Worm (Caenorhabditis elegans): ENCODE results near the gene asns-1.
"Not testable (repeated sequence)": the region's sequence is repeated elsewhere in the genome, so short reads cannot be mapped to it uniquely, and the experiment has no call there.

Gene asns-1

ce11 chrV:8518822-8519392 lies 27.1 kb upstream of the asns-1 start, which contains the start of gene F45F2.10 (continued):
- TF ChIP-seq snpc-4 (tag; optimal IDR thresholded peaks at IDR 0.05) (peak; percentile 25), nhr-43 (tag; optimal IDR thresholded peaks at IDR 0.05; ENCODE audit: poor library complexity, severe bottlenecking) (no peak), pha-4 (tag; optimal IDR thresholded peaks at IDR 0.05) (peak; percentile 45), lin-39 (tag; optimal IDR thresholded peaks at IDR 0.05) (peak; percentile 10), ZK546.5 (tag; optimal IDR thresholded peaks at IDR 0.05) (no peak), nfya-1 (tag; optimal IDR thresholded peaks at IDR 0.05; ENCODE audit: insufficient read depth) (no peak), ceh-28 (tag; optimal IDR thresholded peaks at IDR 0.05) (no peak), aly-2 (tag; optimal IDR thresholded peaks at IDR 0.05) (no peak), hmg-11 (tag; optimal IDR thresholded peaks at IDR 0.05) (no peak), egl-27 (tag; optimal IDR thresholded peaks at IDR 0.05) (no peak), nhr-23 (tag; optimal IDR thresholded peaks at IDR 0.05) (no peak), lin-15B (tag; optimal IDR thresholded peaks at IDR 0.05) (peak; percentile 9)

- TF ChIP-seq nhr-77 (tag; optimal IDR thresholded peaks at IDR 0.05), result no peak
- TF ChIP-seq pha-4 (tag; optimal IDR thresholded peaks at IDR 0.05), result peak; percentile 2
- no peak for TF ChIP-seq nhr-43 (tag; optimal IDR thresholded peaks at IDR 0.05; ENCODE audit: poor library complexity, severe bottlenecking)
- no peak for TF ChIP-seq ceh-82 (tag; optimal IDR thresholded peaks at IDR 0.05)
- TF ChIP-seq pqm-1 (tag; optimal IDR thresholded peaks at IDR 0.05), result no peak
These were observed 25.0 kb upstream of the asns-1 start, which contains the start of the genes F45F2.11 and otpl-7 for ce11 chrV:8520846-8521553. Gene F45F2.11, minus strand, starts transcription at chrV:8520896. Gene otpl-7, plus strand, starts transcription at chrV:8521503.

ce11 chrV:8525774-8526173 lies 20.2 kb upstream of the asns-1 start, which contains the start of gene otpl-6:
Gene otpl-6, plus strand, starts transcription at chrV:8526074.
- TF ChIP-seq zag-1 (tag; optimal IDR thresholded peaks at IDR 0.05) (no peak), elt-1 (tag; optimal IDR thresholded peaks at IDR 0.05) (no peak), mml-1 (tag; optimal IDR thresholded peaks at IDR 0.05) (no peak), lsy-12 (tag; optimal IDR thresholded peaks at IDR 0.05) (no peak), pha-4 (tag; optimal IDR thresholded peaks at IDR 0.05) (peak; percentile 22), unc-39 (tag; optimal IDR thresholded peaks at IDR 0.05) (no peak), tbx-2 (tag; optimal IDR thresholded peaks at IDR 0.05) (no peak), ceh-9 (tag; optimal IDR thresholded peaks at IDR 0.05) (no peak)

- TF ChIP-seq elt-3 (tag; optimal IDR thresholded peaks at IDR 0.05), result no peak
- no peak for TF ChIP-seq snpc-4 (tag; optimal IDR thresholded peaks at IDR 0.05)
- TF ChIP-seq lsy-12 (tag; optimal IDR thresholded peaks at IDR 0.05), result no peak
- no peak for TF ChIP-seq zag-1 (tag; optimal IDR thresholded peaks at IDR 0.05)
- TF ChIP-seq pqm-1 (tag; optimal IDR thresholded peaks at IDR 0.05), result no peak
- no peak for TF ChIP-seq nhr-43 (tag; optimal IDR thresholded peaks at IDR 0.05; ENCODE audit: poor library complexity, severe bottlenecking)
- TF ChIP-seq elt-2 (tag; optimal IDR thresholded peaks at IDR 0.05), result no peak
These were observed 16.8 kb upstream of the asns-1 start, which contains the start of gene otpl-5 for ce11 chrV:8529219-8529618. Gene otpl-5, plus strand, starts transcription at chrV:8529519.

ce11 chrV:8533067-8533466 lies 12.9 kb upstream of the asns-1 start, which contains the start of the genes his-8 and his-7:
Gene his-8, minus strand, starts transcription at chrV:8533086.
Gene his-7, plus strand, starts transcription at chrV:8533379.
- not testable (repeated sequence) for TF ChIP-seq egl-27 (tag; optimal IDR thresholded peaks at IDR 0.05); sea-2 (GFP tag; optimal IDR thresholded peaks at IDR 0.05); unc-62 (GFP tag; optimal IDR thresholded peaks at IDR 0.05)

- TF ChIP-seq skn-1 (tag; optimal IDR thresholded peaks at IDR 0.05) (no peak), elt-1 (tag; optimal IDR thresholded peaks at IDR 0.05) (peak; percentile 23), lsy-12 (tag; optimal IDR thresholded peaks at IDR 0.05) (no peak), ztf-4 (tag; optimal IDR thresholded peaks at IDR 0.05) (no peak), lin-15B (tag; optimal IDR thresholded peaks at IDR 0.05) (no peak), zag-1 (tag; optimal IDR thresholded peaks at IDR 0.05) (no peak), jun-1 (tag; optimal IDR thresholded peaks at IDR 0.05) (no peak), elt-2 (tag; optimal IDR thresholded peaks at IDR 0.05) (no peak), aly-2 (tag; optimal IDR thresholded peaks at IDR 0.05) (no peak), pqm-1 (tag; optimal IDR thresholded peaks at IDR 0.05) (no peak), unc-62 (GFP tag; optimal IDR thresholded peaks at IDR 0.05) (no peak), nhr-25 (tag; optimal IDR thresholded peaks at IDR 0.05) (peak; percentile 75), mml-1 (tag; optimal IDR thresholded peaks at IDR 0.05) (no peak), mdl-1 (tag; optimal IDR thresholded peaks at IDR 0.05) (no peak), sea-2 (GFP tag; optimal IDR thresholded peaks at IDR 0.05) (no peak), ZK546.5 (tag; optimal IDR thresholded peaks at IDR 0.05) (no peak)
These were observed 12.1 kb upstream of the asns-1 start for ce11 chrV:8533916-8534315.

Data from whole organism, L3 larva.